Worm (Caenorhabditis elegans): ENCODE results near the gene clp-1.

clp-1 gene

ce11 chrIII:7997447-7998046 lies 17.8 kb downstream of the clp-1 start:
- TF ChIP-seq ceh-18 (tag; optimal IDR thresholded peaks at IDR 0.05) (no peak), che-1 (tag; optimal IDR thresholded peaks at IDR 0.05) (no peak), dve-1 (tag; optimal IDR thresholded peaks at IDR 0.05) (no peak)

- TF ChIP-seq ceh-30 (tag; optimal IDR thresholded peaks at IDR 0.05) = no peak
- TF ChIP-seq dve-1 (tag; optimal IDR thresholded peaks at IDR 0.05) = no peak
- no peak for TF ChIP-seq tbx-7 (tag; optimal IDR thresholded peaks at IDR 0.05)
- TF ChIP-seq unc-86 (tag; optimal IDR thresholded peaks at IDR 0.05) = no peak
- TF ChIP-seq ceh-31 (tag; optimal IDR thresholded peaks at IDR 0.05) = no peak
- TF ChIP-seq hlh-30 (tag; optimal IDR thresholded peaks at IDR 0.05; ENCODE audit: insufficient read depth) = no peak
- TF ChIP-seq unc-55 (GFP tag; optimal IDR thresholded peaks at IDR 0.05) = no peak
- no peak for TF ChIP-seq hlh-6 (tag; optimal IDR thresholded peaks at IDR 0.05)
- no peak for TF ChIP-seq madf-2 (tag; optimal IDR thresholded peaks at IDR 0.05)
These were observed 21.8 kb downstream of the clp-1 start for ce11 chrIII:8001557-8001956.

- TF ChIP-seq ceh-2 (tag; optimal IDR thresholded peaks at IDR 0.05) (no peak), zip-5 (tag; optimal IDR thresholded peaks at IDR 0.05) (no peak), odd-2 (tag; optimal IDR thresholded peaks at IDR 0.05) (no peak), sox-2 (GFP tag; IDR thresholded peaks at IDR 0.05) (no peak), lim-6 (tag; optimal IDR thresholded peaks at IDR 0.05) (no peak), tbx-2 (tag; optimal IDR thresholded peaks at IDR 0.05) (no peak), pat-9 (tag; optimal IDR thresholded peaks at IDR 0.05) (no peak), fkh-6 (tag; optimal IDR thresholded peaks at IDR 0.05) (no peak), ceh-9 (tag; optimal IDR thresholded peaks at IDR 0.05) (no peak), F13H6.1 (tag; optimal IDR thresholded peaks at IDR 0.05) (no peak), madf-2 (tag; optimal IDR thresholded peaks at IDR 0.05) (no peak), pqm-1 (tag; optimal IDR thresholded peaks at IDR 0.05) (no peak), fax-1 (tag; optimal IDR thresholded peaks at IDR 0.05) (no peak), elt-4 (tag; optimal IDR thresholded peaks at IDR 0.05) (no peak), syd-9 (tag; optimal IDR thresholded peaks at IDR 0.05) (no peak), elt-2 (tag; optimal IDR thresholded peaks at IDR 0.05) (no peak), lin-11 (tag; optimal IDR thresholded peaks at IDR 0.05) (no peak), tbx-7 (tag; optimal IDR thresholded peaks at IDR 0.05) (no peak), hlh-6 (tag; optimal IDR thresholded peaks at IDR 0.05) (no peak), ama-1 (optimal IDR thresholded peaks at IDR 0.05) (no peak)
These were observed 24.3 kb downstream of the clp-1 start, which contains the start of gene C06G4.6 for ce11 chrIII:8004091-8004490. Gene C06G4.6, plus strand, starts transcription at chrIII:8004391.

- no peak for TF ChIP-seq hlh-6 (tag; optimal IDR thresholded peaks at IDR 0.05)
- TF ChIP-seq pax-1 (tag; optimal IDR thresholded peaks at IDR 0.05) = no peak
- TF ChIP-seq ceh-45 (GFP tag; IDR thresholded peaks at IDR 0.05) = no peak
- TF ChIP-seq elt-4 (tag; optimal IDR thresholded peaks at IDR 0.05) = no peak
- no peak for TF ChIP-seq unc-42 (tag; optimal IDR thresholded peaks at IDR 0.05)
- peak; percentile 22 for TF ChIP-seq hlh-30 (tag; optimal IDR thresholded peaks at IDR 0.05; ENCODE audit: insufficient read depth)
These were observed 30.0 kb downstream of the clp-1 start, which contains the start of gene cit-1.1 for ce11 chrIII:8009769-8010168. Gene cit-1.1, minus strand, starts transcription at chrIII:8009821.

ce11 chrIII:8010260-8010822 lies 30.6 kb downstream of the clp-1 start, which contains the start of gene cit-1.2:
Gene cit-1.2, plus strand, starts transcription at chrIII:8010772.
- TF ChIP-seq ceh-48 (tag; optimal IDR thresholded peaks at IDR 0.05) (peak; percentile 11), rnt-1 (tag; optimal IDR thresholded peaks at IDR 0.05) (no peak), dve-1 (tag; optimal IDR thresholded peaks at IDR 0.05) (no peak), pha-2 (tag; optimal IDR thresholded peaks at IDR 0.05) (no peak)
